Fruit fly (Drosophila melanogaster): ENCODE results near the gene ZAP3.

DNA sequence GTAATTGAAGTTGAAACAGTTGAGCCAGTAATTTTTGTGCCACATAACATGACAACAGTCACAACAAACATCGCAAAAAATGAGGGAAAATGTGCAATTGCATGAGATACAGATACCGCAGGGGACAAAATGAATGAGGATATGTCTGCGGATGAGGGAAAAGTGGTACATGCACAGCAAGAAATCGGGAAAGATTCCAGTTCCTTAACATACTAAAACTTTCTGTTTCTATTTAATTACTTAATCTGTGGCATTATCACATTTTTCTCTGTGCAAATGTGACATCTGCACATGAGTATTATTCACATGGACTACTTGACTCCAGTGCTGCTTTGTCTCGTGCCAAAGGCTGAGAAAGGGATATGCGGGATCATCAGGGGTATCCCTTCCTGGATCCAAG, 10.5 kb upstream of the ZAP3 start:
- no peak for TF ChIP-seq CG4318 (GFP tag; optimal IDR thresholded peaks at IDR 0.05)
- TF ChIP-seq Gug (GFP tag; IDR thresholded peaks at IDR 0.05), result no peak
- no peak for TF ChIP-seq Sox14 (GFP tag; optimal IDR thresholded peaks at IDR 0.05)
- no peak for TF ChIP-seq Lpt (GFP tag; optimal IDR thresholded peaks at IDR 0.05)
- no peak for TF ChIP-seq CG6276 (GFP tag; optimal IDR thresholded peaks at IDR 0.05)
- no peak for TF ChIP-seq cyc (GFP tag; optimal IDR thresholded peaks at IDR 0.05)
- TF ChIP-seq CG8632 (GFP tag; optimal IDR thresholded peaks at IDR 0.05), result no peak
- TF ChIP-seq CG31627 (GFP tag; optimal IDR thresholded peaks at IDR 0.05), result no peak
- no peak for TF ChIP-seq CG11762 (GFP tag; optimal IDR thresholded peaks at IDR 0.05; ENCODE audit: insufficient read depth)

Measured in whole organism, prepupa.